Worm (Caenorhabditis elegans) whole organism, early embryonic: ENCODE measurements around the gene let-754.

ENCODE experiments used
- B0310.2 ChIP-seq: sonication (generic microtip); optimal IDR thresholded peaks from 2 replicates; lab custom pipeline; 2016; ENCODE audit warnings: mild to moderate bottlenecking, missing genetic modification characterization, missing compliant biosample characterization
- F13C5.2 ChIP-seq: sonication (generic microtip); optimal IDR thresholded peaks from 2 replicates; lab custom pipeline; 2017; ENCODE audit warnings: mild to moderate bottlenecking, missing genetic modification characterization, inconsistent platforms, missing compliant biosample characterization
- aly-1 ChIP-seq: sonication (generic microtip); optimal IDR thresholded peaks from 2 replicates; lab custom pipeline; 2016; ENCODE audit warnings: missing genetic modification characterization, missing compliant biosample characterization
- ama-1 ChIP-seq: fragments of 150-350 bp; optimal IDR thresholded peaks from 2 replicates; lab custom pipeline; 2014
- ceh-13 ChIP-seq: fragments of 200-800 bp; sonication (Bioruptor generic); optimal IDR thresholded peaks from 2 replicates; lab custom pipeline; 2018; ENCODE audit warnings: mild to moderate bottlenecking, missing genetic modification characterization, missing compliant biosample characterization
- ceh-36 ChIP-seq: sonication (generic microtip); optimal IDR thresholded peaks from 2 replicates; lab custom pipeline; 2016; ENCODE audit warnings: missing genetic modification characterization, inconsistent platforms, missing compliant biosample characterization
- ets-7 ChIP-seq: sonication (generic microtip); optimal IDR thresholded peaks from 2 replicates; lab custom pipeline; 2016; ENCODE audit warnings: missing genotype, missing genetic modification characterization, missing compliant biosample characterization
- flt-1 ChIP-seq: fragments of 200-800 bp; sonication (Bioruptor generic); IDR thresholded peaks from 2 replicates; pipeline ENCODE4 v1.3.6; 2022; ENCODE audit warnings: missing genetic modification characterization, missing compliant biosample characterization
- hmbx-1 ChIP-seq: sonication (generic microtip); optimal IDR thresholded peaks from 2 replicates; lab custom pipeline; 2016; ENCODE audit warnings: mild to moderate bottlenecking, missing genetic modification characterization, missing compliant biosample characterization
- hmg-4 ChIP-seq: fragments of 200-800 bp; sonication (Bioruptor generic); optimal IDR thresholded peaks from 2 replicates; lab custom pipeline; 2018; ENCODE audit warnings: mild to moderate bottlenecking, missing genetic modification characterization, missing compliant biosample characterization
- hnd-1 ChIP-seq: sonication (generic microtip); optimal IDR thresholded peaks from 2 replicates; lab custom pipeline; 2016; ENCODE audit warnings: missing genetic modification characterization, missing compliant biosample characterization
- pes-1 ChIP-seq: fragments of 200-800 bp; sonication (Bioruptor generic); IDR thresholded peaks from 2 replicates; pipeline ENCODE4 v1.3.6; 2022; ENCODE audit warnings: missing genetic modification reagents, missing genetic modification characterization, missing compliant biosample characterization
- scrt-1 ChIP-seq: fragments of 200-800 bp; sonication (Bioruptor generic); IDR thresholded peaks from 2 replicates; pipeline ENCODE4 v1.3.6; 2022; ENCODE audit warnings: missing genetic modification characterization, missing compliant biosample characterization
- sea-1 ChIP-seq: fragments of 200-800 bp; sonication (Bioruptor generic); conservative IDR thresholded peaks from 2 replicates; pipeline ENCODE4 v1.3.6; 2022; ENCODE audit warnings: missing genetic modification characterization, missing compliant biosample characterization
- tbx-11 ChIP-seq: fragments of 200-800 bp; sonication (Bioruptor generic); IDR thresholded peaks from 2 replicates; pipeline ENCODE4 v1.3.6; 2022; ENCODE audit warnings: missing genetic modification characterization, missing compliant biosample characterization
- tbx-37 ChIP-seq: fragments of 200-800 bp; sonication (Bioruptor generic); conservative IDR thresholded peaks from 2 replicates; pipeline ENCODE4 v1.3.6; 2022; ENCODE audit warnings: missing genetic modification reagents, missing genetic modification characterization, missing compliant biosample characterization
- tra-4 ChIP-seq: sonication (generic microtip); optimal IDR thresholded peaks from 2 replicates; lab custom pipeline; 2017; ENCODE audit warnings: missing genetic modification characterization, missing compliant biosample characterization

The let-754 gene

ce11 chrIII:7913488-7913887 lies 39.6 kb downstream of the let-754 start, which contains the start of gene ZK688.12:
ZK688.12 (minus strand) TSS chrIII:7913588.
- TF ChIP-seq B0310.2 (no peak), hmbx-1 (tag; lab: Kevin White, UChicago) (no peak), hnd-1 (tag; lab: Kevin White, UChicago) (no peak), ceh-36 (no peak), F13C5.2 (no peak), pes-1 (GFP tag; lab: Robert Waterston, UW) (no peak), aly-1 (no peak), flt-1 (GFP tag; lab: Robert Waterston, UW) (no peak), tbx-37 (GFP tag; lab: Robert Waterston, UW) (no peak)

ce11 chrIII:7911621-7912020 lies 41.5 kb downstream of the let-754 start, which contains the start of gene ZK688.7:
ZK688.7 (minus strand) TSS chrIII:7911634.
- TF ChIP-seq hnd-1 (tag; lab: Kevin White, UChicago), result no peak
- no peak for TF ChIP-seq pes-1 (GFP tag; lab: Robert Waterston, UW)
- TF ChIP-seq tra-4 (tag; lab: Kevin White, UChicago), result no peak
- no peak for TF ChIP-seq ama-1 (lab: Kevin White, UChicago)
- TF ChIP-seq F13C5.2, result no peak
- TF ChIP-seq ceh-13 (GFP tag; lab: Kevin White, UChicago), result no peak
- no peak for TF ChIP-seq ets-7 (tag; lab: Kevin White, UChicago)
- TF ChIP-seq aly-1, result no peak
- no peak for TF ChIP-seq B0310.2
- no peak for TF ChIP-seq tbx-37 (GFP tag; lab: Robert Waterston, UW)
- no peak for TF ChIP-seq hmg-4 (GFP tag; lab: Kevin White, UChicago)
- no peak for TF ChIP-seq flt-1 (GFP tag; lab: Robert Waterston, UW)
- no peak for TF ChIP-seq ceh-36
- TF ChIP-seq scrt-1 (GFP tag; lab: Robert Waterston, UW), result no peak
- TF ChIP-seq sea-1 (GFP tag; lab: Robert Waterston, UW), result no peak

- TF ChIP-seq ets-7 (tag; lab: Kevin White, UChicago), result no peak
- TF ChIP-seq pes-1 (GFP tag; lab: Robert Waterston, UW), result no peak
- TF ChIP-seq ama-1 (lab: Kevin White, UChicago), result no peak
- TF ChIP-seq scrt-1 (GFP tag; lab: Robert Waterston, UW), result no peak
- TF ChIP-seq aly-1, result no peak
- TF ChIP-seq ceh-13 (GFP tag; lab: Kevin White, UChicago), result no peak
- no peak for TF ChIP-seq sea-1 (GFP tag; lab: Robert Waterston, UW)
- TF ChIP-seq tbx-37 (GFP tag; lab: Robert Waterston, UW), result no peak
Observed at ce11 chrIII:7909263-7909662, 43.8 kb downstream of the let-754 start, which contains the start of gene ZK688.1. ZK688.1 (plus strand) TSS chrIII:7909563.

- TF ChIP-seq hnd-1 (tag; lab: Kevin White, UChicago) (no peak), ceh-13 (GFP tag; lab: Kevin White, UChicago) (no peak)
Observed at ce11 chrIII:7907515-7907914, 45.6 kb downstream of the let-754 start, which contains the start of gene pcp-5. pcp-5 (minus strand) TSS chrIII:7907615.

- TF ChIP-seq ceh-13 (GFP tag; lab: Kevin White, UChicago) (no peak), scrt-1 (GFP tag; lab: Robert Waterston, UW) (no peak), hmg-4 (GFP tag; lab: Kevin White, UChicago) (no peak), tra-4 (tag; lab: Kevin White, UChicago) (no peak), hmbx-1 (tag; lab: Kevin White, UChicago) (no peak), B0310.2 (no peak), sea-1 (GFP tag; lab: Robert Waterston, UW) (no peak), tbx-11 (GFP tag; lab: Robert Waterston, UW) (no peak), pes-1 (GFP tag; lab: Robert Waterston, UW) (no peak), hnd-1 (tag; lab: Kevin White, UChicago) (no peak), ceh-36 (no peak), flt-1 (GFP tag; lab: Robert Waterston, UW) (no peak), ama-1 (lab: Kevin White, UChicago) (no peak), aly-1 (no peak)
Observed at ce11 chrIII:7903427-7903826, 49.7 kb downstream of the let-754 start.

ce11 chrIII:7900733-7901132 lies 52.4 kb downstream of the let-754 start, which contains the start of gene best-24:
best-24 (plus strand) TSS chrIII:7901033.
- TF ChIP-seq B0310.2 (no peak), aly-1 (no peak), scrt-1 (GFP tag; lab: Robert Waterston, UW) (no peak)
